Worm (Caenorhabditis elegans) whole organism, mixed stage, embryonic: ENCODE results near the gene nhr-106.

Source experiments
- M03D4.4 ChIP-seq: sonication (generic microtip); optimal IDR thresholded peaks from 2 replicates; lab custom pipeline; 2017; ENCODE audit warnings: mild to moderate bottlenecking, missing genetic modification characterization, missing compliant biosample characterization
- bed-3 ChIP-seq: fragments of 200-800 bp; sonication (Bioruptor generic); optimal IDR thresholded peaks from 3 replicates; lab custom pipeline; 2018; ENCODE audit warnings: mild to moderate bottlenecking, missing genetic modification characterization, moderate library complexity, missing compliant biosample characterization
- ceh-39 ChIP-seq: fragments of 150-350 bp; optimal IDR thresholded peaks from 2 replicates; lab custom pipeline; 2014; ENCODE audit warnings: missing biosample characterization, missing genetic modification characterization
- ceh-43 ChIP-seq: fragments of 200-800 bp; sonication (Bioruptor generic); optimal IDR thresholded peaks from 2 replicates; lab custom pipeline; 2018; ENCODE audit warnings: mild to moderate bottlenecking, missing genetic modification characterization, moderate library complexity, missing compliant biosample characterization
- ceh-83 ChIP-seq: fragments of 200-800 bp; sonication (Bioruptor generic); optimal IDR thresholded peaks from 2 replicates; lab custom pipeline; 2018; ENCODE audit warnings: mild to moderate bottlenecking, missing genetic modification characterization, missing compliant biosample characterization
- ces-1 ChIP-seq: fragments of 150-350 bp; optimal IDR thresholded peaks from 2 replicates; lab custom pipeline; 2014; ENCODE audit warnings: missing biosample characterization, missing genetic modification reagents, missing genetic modification characterization
- cnd-1 ChIP-seq: fragments of 200-800 bp; sonication (Bioruptor generic); optimal IDR thresholded peaks from 2 replicates; lab custom pipeline; 2018; ENCODE audit warnings: mild to moderate bottlenecking, missing genetic modification characterization, missing compliant biosample characterization
- drap-1 ChIP-seq: fragments of 200-800 bp; sonication (Bioruptor generic); optimal IDR thresholded peaks from 3 replicates; lab custom pipeline; 2018; ENCODE audit warnings: mild to moderate bottlenecking, missing genetic modification characterization, missing compliant biosample characterization
- elt-1 ChIP-seq: sonication (generic microtip); optimal IDR thresholded peaks from 2 replicates; lab custom pipeline; 2017; ENCODE audit warnings: missing genetic modification characterization, mild to moderate bottlenecking, missing compliant biosample characterization, antibody characterized with exemption, moderate library complexity, borderline replicate concordance; ENCODE audit not compliant: insufficient read depth
- elt-3 ChIP-seq: fragments of 150-350 bp; optimal IDR thresholded peaks from 2 replicates; lab custom pipeline; 2014; ENCODE audit warnings: missing biosample characterization, missing genetic modification characterization
- flh-1 ChIP-seq: fragments of 200-800 bp; sonication (Bioruptor generic); optimal IDR thresholded peaks from 2 replicates; lab custom pipeline; 2018; ENCODE audit warnings: mild to moderate bottlenecking, missing genetic modification characterization, moderate library complexity, missing compliant biosample characterization
- hlh-1 ChIP-seq: fragments of 150-350 bp; optimal IDR thresholded peaks from 2 replicates; lab custom pipeline; 2014; ENCODE audit warnings: missing biosample characterization, missing genetic modification reagents, missing genetic modification characterization
- lin-13 ChIP-seq: fragments of 150-350 bp; optimal IDR thresholded peaks from 2 replicates; lab custom pipeline; 2014; ENCODE audit warnings: missing biosample characterization, missing genetic modification characterization
- lin-32 ChIP-seq: fragments of 200-800 bp; sonication (Bioruptor generic); optimal IDR thresholded peaks from 2 replicates; lab custom pipeline; 2018; ENCODE audit warnings: mild to moderate bottlenecking, missing genetic modification characterization, missing compliant biosample characterization
- lsy-2 ChIP-seq: fragments of 150-350 bp; optimal IDR thresholded peaks from 2 replicates; lab custom pipeline; 2014; ENCODE audit warnings: missing biosample characterization, missing genetic modification characterization
- mab-5 ChIP-seq: fragments of 150-350 bp; optimal IDR thresholded peaks from 2 replicates; lab custom pipeline; 2014; ENCODE audit warnings: missing biosample characterization, missing genetic modification characterization
- mep-1 ChIP-seq: fragments of 150-350 bp; optimal IDR thresholded peaks from 2 replicates; lab custom pipeline; 2017; ENCODE audit warnings: missing biosample characterization, missing genetic modification reagents, missing genetic modification characterization, inconsistent platforms
- mls-2 ChIP-seq: sonication (generic microtip); optimal IDR thresholded peaks from 2 replicates; lab custom pipeline; 2016; ENCODE audit warnings: mild to moderate bottlenecking, missing genetic modification characterization, moderate library complexity, missing compliant biosample characterization
- nhr-12 ChIP-seq: fragments of 150-350 bp; optimal IDR thresholded peaks from 2 replicates; lab custom pipeline; 2014; ENCODE audit warnings: missing biosample characterization, missing genetic modification characterization
- nhr-2 ChIP-seq: fragments of 150-350 bp; optimal IDR thresholded peaks from 2 replicates; lab custom pipeline; 2014; ENCODE audit warnings: missing biosample characterization, missing genetic modification characterization
- nhr-237 ChIP-seq: fragments of 150-350 bp; optimal IDR thresholded peaks from 2 replicates; lab custom pipeline; 2014; ENCODE audit warnings: missing biosample characterization, missing genetic modification characterization
- nhr-28 ChIP-seq: fragments of 150-350 bp; optimal IDR thresholded peaks from 2 replicates; lab custom pipeline; 2014; ENCODE audit warnings: missing biosample characterization, missing genetic modification characterization
- nhr-76 ChIP-seq: sonication (generic microtip); optimal IDR thresholded peaks from 2 replicates; lab custom pipeline; 2017; ENCODE audit warnings: missing biosample characterization, missing genetic modification characterization
- pha-4 ChIP-seq: fragments of 150-350 bp; optimal IDR thresholded peaks from 2 replicates; lab custom pipeline; 2018; ENCODE audit warnings: missing biosample characterization, missing genetic modification reagents, missing genetic modification characterization
- sem-2 ChIP-seq: fragments of 200-800 bp; sonication (Bioruptor generic); optimal IDR thresholded peaks from 2 replicates; lab custom pipeline; 2018; ENCODE audit warnings: mild to moderate bottlenecking, missing genetic modification characterization, missing compliant biosample characterization
- snpc-4 ChIP-seq: fragments of 150-350 bp; optimal IDR thresholded peaks from 2 replicates; lab custom pipeline; 2014; ENCODE audit warnings: missing biosample characterization, missing genetic modification characterization
- sptf-1 ChIP-seq: sonication (generic microtip); optimal IDR thresholded peaks from 2 replicates; lab custom pipeline; 2017; ENCODE audit warnings: mild to moderate bottlenecking, missing genetic modification characterization, moderate library complexity, missing compliant biosample characterization
- tbx-8 ChIP-seq: fragments of 200-800 bp; sonication (Bioruptor generic); optimal IDR thresholded peaks from 2 replicates; lab custom pipeline; 2018; ENCODE audit warnings: mild to moderate bottlenecking, missing genetic modification characterization, moderate library complexity, missing compliant biosample characterization
- unc-39 ChIP-seq: fragments of 150-350 bp; optimal IDR thresholded peaks from 2 replicates; lab custom pipeline; 2014; ENCODE audit warnings: missing biosample characterization, missing genetic modification characterization
- unc-62 ChIP-seq: fragments of 150-350 bp; optimal IDR thresholded peaks from 2 replicates; lab custom pipeline; 2014; ENCODE audit warnings: missing biosample characterization, missing genetic modification reagents, missing genetic modification characterization
- ztf-11 ChIP-seq: fragments of 150-350 bp; optimal IDR thresholded peaks from 2 replicates; lab custom pipeline; 2014; ENCODE audit warnings: missing biosample characterization, missing genetic modification characterization

nhr-106 gene

DNA sequence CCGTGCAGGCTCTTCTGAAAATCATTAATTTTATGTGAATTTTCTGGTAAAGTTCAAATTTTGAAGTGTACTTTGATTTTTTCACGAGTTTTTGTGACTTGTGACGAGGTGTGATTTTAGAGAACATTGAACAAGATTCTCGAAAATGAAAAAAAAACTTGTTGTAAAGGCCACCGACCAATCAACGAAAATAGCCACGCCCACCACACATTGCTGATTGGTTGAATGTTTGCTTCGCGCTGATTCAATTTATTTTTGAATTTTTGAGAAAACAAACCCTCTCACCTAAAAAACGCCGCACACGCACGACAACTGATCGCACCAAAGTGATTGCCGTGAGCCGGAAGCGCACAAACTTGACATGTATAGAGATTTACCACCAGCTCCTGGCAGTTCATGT, 6.6 kb upstream of the nhr-106 start:
- TF ChIP-seq ces-1 (GFP tag; lab: Kevin White, UChicago): no peak
- no peak for TF ChIP-seq drap-1 (GFP tag; lab: Kevin White, UChicago)
- no peak for TF ChIP-seq hlh-1 (tag; lab: Kevin White, UChicago)
- no peak for TF ChIP-seq nhr-237 (tag; lab: Kevin White, UChicago)
- no peak for TF ChIP-seq elt-3
- no peak for TF ChIP-seq ceh-39 (tag; lab: Kevin White, UChicago)
- TF ChIP-seq, all 35 proteins: peak for 0

DNA sequence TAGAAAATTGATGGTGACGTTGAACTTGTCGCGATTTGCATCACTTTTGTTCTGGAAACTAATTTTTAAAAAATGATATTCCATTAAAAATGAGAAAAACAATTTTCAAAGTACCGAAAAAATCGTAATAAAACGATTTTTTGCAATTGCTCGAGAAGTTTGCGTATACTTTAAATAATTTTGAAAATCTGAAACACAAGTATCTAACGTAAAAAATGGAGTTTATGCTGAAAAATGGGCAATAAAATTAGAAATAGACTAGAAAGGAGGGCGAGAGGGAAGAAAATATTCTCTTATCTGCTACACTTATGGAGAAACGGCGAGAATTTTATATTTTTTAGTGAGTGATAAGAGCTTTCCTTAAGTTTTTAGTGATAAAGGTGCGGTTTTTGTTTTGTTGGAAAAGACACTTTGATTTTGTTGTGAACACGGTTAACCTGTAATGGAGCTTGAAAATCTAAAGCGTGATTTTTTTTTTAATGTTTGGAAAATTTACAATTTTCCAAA, 6.1 kb upstream of the nhr-106 start, which contains the start of gene nhr-130:
nhr-130 (minus strand) TSS at position 51 of the 507 bp plus-strand sequence.
- TF ChIP-seq mep-1 (tag; lab: Kevin White, UChicago) (no peak), ceh-39 (tag; lab: Kevin White, UChicago) (no peak), cnd-1 (tag; lab: Kevin White, UChicago) (no peak), hlh-1 (tag; lab: Kevin White, UChicago) (no peak), tbx-8 (no peak), ceh-43 (GFP tag; lab: Kevin White, UChicago) (no peak), ztf-11 (tag; lab: Kevin White, UChicago) (no peak), elt-3 (no peak), unc-62 (GFP tag; lab: Kevin White, UChicago) (no peak), pha-4 (tag; lab: Kevin White, UChicago) (no peak), elt-1 (tag; lab: Kevin White, UChicago) (no peak), nhr-28 (tag; lab: Kevin White, UChicago) (no peak), mls-2 (tag; lab: Kevin White, UChicago) (no peak)

DNA sequence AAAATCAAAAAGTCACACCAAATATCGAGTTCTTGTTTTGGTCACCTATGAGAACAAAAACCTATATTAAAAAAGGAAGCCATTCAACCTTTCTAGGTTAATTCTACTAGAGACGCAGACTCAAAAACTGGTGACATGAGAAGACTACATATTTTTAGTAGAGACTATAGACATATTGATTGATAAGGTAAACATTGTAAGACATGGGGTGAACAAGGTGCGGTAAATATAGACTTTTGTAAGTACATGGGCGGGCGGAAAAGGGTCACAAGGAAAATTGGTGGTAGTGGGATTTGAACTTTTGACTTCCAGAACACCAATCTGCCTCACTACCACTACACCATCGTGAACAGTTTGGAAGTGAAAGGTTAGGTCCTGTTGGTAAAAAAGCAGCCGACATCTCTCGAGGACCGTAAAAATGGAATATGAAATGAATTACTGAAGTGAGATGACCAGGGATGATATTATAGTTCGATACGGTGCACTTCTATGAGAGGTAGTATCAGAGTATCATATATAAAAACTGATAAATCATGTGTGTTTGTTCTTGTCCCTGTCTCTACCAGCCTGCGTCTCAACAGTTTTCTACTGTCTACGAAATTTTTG, 5.0 kb upstream of the nhr-106 start, which contains the start of gene nhr-212:
nhr-212 (plus strand) TSS at position 573 of the 606 bp plus-strand sequence.
- peak; percentile 6 for TF ChIP-seq pha-4 (tag; lab: Kevin White, UChicago)
- no peak for TF ChIP-seq ztf-11 (tag; lab: Kevin White, UChicago)
- no peak for TF ChIP-seq M03D4.4 (tag; lab: Kevin White, UChicago)
- TF ChIP-seq, all 35 proteins: peak for 1

DNA sequence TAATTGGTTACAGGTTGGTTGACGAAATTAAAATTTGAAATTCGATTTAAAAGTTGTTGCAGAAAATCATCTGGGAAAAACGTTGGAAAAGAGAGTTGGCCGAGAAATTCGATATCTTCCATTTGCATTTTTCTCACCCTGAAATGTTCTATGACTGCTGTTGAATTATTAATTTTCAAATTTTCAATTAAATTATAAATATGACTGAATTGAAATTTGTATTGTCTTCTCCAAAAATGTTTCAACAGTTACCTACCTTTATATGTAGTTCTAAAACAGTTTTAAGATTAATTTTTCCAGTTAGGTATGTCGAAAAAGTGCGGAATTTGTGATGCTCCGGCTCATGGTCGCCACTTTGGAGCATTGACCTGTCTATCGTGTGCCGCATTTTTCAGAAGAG, 2.7 kb upstream of the nhr-106 start, which contains the start of gene nhr-211:
nhr-211 (plus strand) TSS at position 301 of the 400 bp plus-strand sequence.
- TF ChIP-seq elt-3 (no peak), lin-32 (GFP tag; lab: Kevin White, UChicago) (no peak), lsy-2 (tag; lab: Kevin White, UChicago) (no peak), flh-1 (GFP tag; lab: Kevin White, UChicago) (no peak), ceh-83 (GFP tag; lab: Kevin White, UChicago) (no peak), drap-1 (GFP tag; lab: Kevin White, UChicago) (no peak), hlh-1 (tag; lab: Kevin White, UChicago) (no peak), nhr-12 (no peak), bed-3 (GFP tag; lab: Kevin White, UChicago) (no peak), nhr-2 (tag; lab: Kevin White, UChicago) (no peak), nhr-237 (tag; lab: Kevin White, UChicago) (no peak), snpc-4 (tag; lab: Kevin White, UChicago) (no peak), nhr-28 (tag; lab: Kevin White, UChicago) (no peak), M03D4.4 (tag; lab: Kevin White, UChicago) (no peak), sptf-1 (tag; lab: Kevin White, UChicago) (no peak), lin-13 (no peak), unc-39 (tag; lab: Kevin White, UChicago) (no peak)

DNA sequence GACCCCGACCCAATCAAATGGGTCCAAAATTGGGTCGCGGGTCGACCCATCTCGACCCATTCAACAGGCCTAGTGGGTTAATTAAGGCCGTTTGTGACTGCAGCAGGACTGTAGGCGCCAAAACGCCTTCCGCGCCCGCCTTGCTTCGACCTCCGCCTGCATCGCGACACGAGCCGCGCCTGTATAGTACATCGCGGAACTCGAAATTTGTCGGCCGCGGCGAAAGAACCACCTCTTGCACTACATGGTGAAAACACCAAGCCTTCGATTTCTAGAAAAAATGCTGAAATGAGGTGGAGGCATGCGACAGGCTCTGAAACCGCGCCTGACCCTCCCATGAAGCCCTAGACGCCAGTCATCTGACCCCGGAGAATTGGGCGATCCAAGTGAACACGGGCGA, 1.4 kb upstream of the nhr-106 start:
- TF ChIP-seq nhr-28 (tag; lab: Kevin White, UChicago) (no peak), ceh-83 (GFP tag; lab: Kevin White, UChicago) (no peak), ces-1 (GFP tag; lab: Kevin White, UChicago) (no peak), nhr-12 (no peak), sem-2 (GFP tag; lab: Kevin White, UChicago) (no peak), mab-5 (tag; lab: Kevin White, UChicago) (no peak), ceh-39 (tag; lab: Kevin White, UChicago) (no peak), unc-39 (tag; lab: Kevin White, UChicago) (no peak), cnd-1 (tag; lab: Kevin White, UChicago) (no peak), unc-62 (GFP tag; lab: Kevin White, UChicago) (no peak), nhr-76 (tag; lab: Kevin White, UChicago) (no peak), elt-3 (no peak), pha-4 (tag; lab: Kevin White, UChicago) (no peak), mep-1 (tag; lab: Kevin White, UChicago) (no peak)
